Fruit fly (Drosophila melanogaster): ENCODE results near the gene Rbm13.

DNA sequence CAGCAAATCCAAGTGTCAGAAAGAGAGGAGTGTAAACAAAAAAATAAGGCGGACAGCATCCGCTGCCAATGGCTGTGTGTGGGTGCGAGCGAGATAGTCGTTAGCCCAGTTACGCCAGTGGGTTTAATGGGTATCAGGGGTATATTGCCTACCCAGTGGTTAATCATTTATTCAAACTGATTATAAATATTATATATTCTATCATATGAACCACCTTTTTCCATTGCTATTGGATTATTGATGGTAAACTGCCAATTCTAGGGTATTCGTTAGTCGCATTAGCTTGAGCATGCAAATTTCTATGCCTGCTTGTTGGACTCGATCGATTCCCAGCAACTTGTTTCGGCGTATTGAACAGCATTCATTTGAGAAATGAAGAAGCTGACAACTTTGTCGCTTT is 5.4 kb upstream of the Rbm13 start:
- TF ChIP-seq CG8478 (optimal IDR thresholded peaks at IDR 0.05) (no peak), CTCF (optimal IDR thresholded peaks at IDR 0.05) (no peak)
